Worm (Caenorhabditis elegans) whole organism, L4 larva: Measurements from ENCODE around the gene mocs-1.

Experiments
- cey-2 ChIP-seq: sonication (generic microtip); optimal IDR thresholded peaks from 3 replicates; lab custom pipeline; 2017; ENCODE audit warnings: missing genetic modification characterization, mild to moderate bottlenecking, missing compliant biosample characterization, antibody characterized with exemption, borderline replicate concordance; ENCODE audit not compliant: insufficient read depth
- lin-38 ChIP-seq: fragments of 200-800 bp; sonication (Bioruptor generic); IDR thresholded peaks from 2 replicates; pipeline ENCODE4 v1.3.6; 2022; ENCODE audit warnings: missing genetic modification reagents, missing genetic modification characterization, missing compliant biosample characterization
- lir-3 ChIP-seq: sonication (generic microtip); optimal IDR thresholded peaks from 2 replicates; lab custom pipeline; 2016; ENCODE audit warnings: mild to moderate bottlenecking, missing genetic modification characterization, missing compliant biosample characterization

- TF ChIP-seq lin-38 (GFP tag; lab: Robert Waterston, UW): no peak
- no peak for TF ChIP-seq lir-3 (tag; lab: Kevin White, UChicago)
- TF ChIP-seq cey-2: no peak
Observed at ce11 chrX:15430983-15431382, 9.6 kb downstream of the mocs-1 start, which contains the start of gene blos-8.
